Comparison of ENCODE assay signal across 1 fruit fly cellular context in the genomic region with DNA sequence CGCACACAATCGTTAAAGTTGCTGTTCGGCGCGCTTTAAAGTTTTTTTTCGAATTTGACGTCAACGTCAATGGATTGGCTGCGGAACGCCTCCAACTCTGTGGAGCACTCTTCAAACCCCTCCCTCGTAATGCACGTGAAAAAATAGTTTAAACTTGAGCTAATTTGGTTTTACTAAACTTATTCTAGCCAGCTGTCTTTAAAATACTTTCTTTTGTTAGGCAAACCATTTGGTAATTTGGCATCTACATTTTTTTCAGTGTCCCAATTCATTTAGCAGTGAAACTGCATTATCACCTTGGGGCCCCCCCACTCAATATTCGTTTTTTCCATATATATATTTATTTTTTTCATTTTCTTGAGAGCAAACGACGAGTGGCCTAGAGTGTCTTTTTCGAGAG.
TF ChIP-seq lines count a peak whose summit lies in the region.

No protein-coding gene starts in this region.

TF ChIP-seq in whole organism, embryonic, 481 proteins besides CTCF, POLR2A, EP300 and RAD21 (continued from another document and continues in another):
- TF ChIP-seq Tbp (GFP tag; optimal IDR thresholded peaks at IDR 0.05; lab: Kevin White, UChicago) (no peak), CG6765 (GFP tag; optimal IDR thresholded peaks at IDR 0.05; lab: Kevin White, UChicago) (no peak), CG7357 (GFP tag; IDR thresholded peaks at IDR 0.05; lab: Robert Waterston, UW) (peak; percentile 20; the same call in 1 of the 3 replicates), Aef1 (GFP tag; IDR thresholded peaks at IDR 0.05; lab: Robert Waterston, UW) (peak; percentile 72), h (optimal IDR thresholded peaks at IDR 0.05; lab: Kevin White, UChicago) (no peak), CG8478 (optimal IDR thresholded peaks at IDR 0.05; lab: Kevin White, UChicago) (no peak), gem (tag; optimal IDR thresholded peaks at IDR 0.05; lab: Kevin White, UChicago) (peak; percentile 77), ase (GFP tag; IDR thresholded peaks at IDR 0.05; lab: Robert Waterston, UW) (peak; percentile 71), salm (tag; optimal IDR thresholded peaks at IDR 0.05; lab: Kevin White, UChicago) (peak; percentile 8), CG14441 (GFP tag; IDR thresholded peaks at IDR 0.05; lab: Robert Waterston, UW) (peak; percentile 85), cato (GFP tag; optimal IDR thresholded peaks at IDR 0.05; lab: Kevin White, UChicago; ENCODE audit: borderline replicate concordance) (peak; percentile 11), scrt (GFP tag; optimal IDR thresholded peaks at IDR 0.05; lab: Kevin White, UChicago) (peak; percentile 31), E2f1 (GFP tag; IDR thresholded peaks at IDR 0.05; lab: Robert Waterston, UW) (peak; percentile 72), Sry-δ (GFP tag; optimal IDR thresholded peaks at IDR 0.05; lab: Kevin White, UChicago) (no peak), dati (GFP tag; IDR thresholded peaks at IDR 0.05; lab: Robert Waterston, UW) (peak; percentile 30; the same call in 1 of the 2 replicates), Doc3 (GFP tag; IDR thresholded peaks at IDR 0.05; lab: Robert Waterston, UW; ENCODE audit: partially characterized antibody) (no peak), CrebB (tag; optimal IDR thresholded peaks at IDR 0.05; lab: Kevin White, UChicago) (no peak), HLH4C (GFP tag; IDR thresholded peaks at IDR 0.05; lab: Robert Waterston, UW; ENCODE audit: partially characterized antibody) (no peak), mam (GFP tag; optimal IDR thresholded peaks at IDR 0.05; lab: Kevin White, UChicago) (peak; percentile 41), CG14860 (GFP tag; IDR thresholded peaks at IDR 0.05; lab: Robert Waterston, UW; ENCODE audit: partially characterized antibody) (no peak), CG2712 (tag; optimal IDR thresholded peaks at IDR 0.05; lab: Kevin White, UChicago) (peak; percentile 57), bowl (GFP tag; IDR thresholded peaks at IDR 0.05; lab: Robert Waterston, UW) (peak; percentile 64; the same call in 1 of the 2 replicates), wek (GFP tag; optimal IDR thresholded peaks at IDR 0.05; lab: Kevin White, UChicago) (no peak), eyg (GFP tag; optimal IDR thresholded peaks at IDR 0.05; lab: Kevin White, UChicago) (no peak), CG31441 (GFP tag; IDR thresholded peaks at IDR 0.05; lab: Robert Waterston, UW) (peak; percentile 73), CG3847 (GFP tag; IDR thresholded peaks at IDR 0.05; lab: Robert Waterston, UW) (peak; percentile 38), tgo (GFP tag; IDR thresholded peaks at IDR 0.05; lab: Robert Waterston, UW) (peak; percentile 74), sens-2 (GFP tag; IDR thresholded peaks at IDR 0.05; lab: Robert Waterston, UW) (0 out of 2 replicates have a peak, but pooled peaks have one; percentile 11), CG9817 (tag; optimal IDR thresholded peaks at IDR 0.05; lab: Kevin White, UChicago) (peak; percentile 31), aop (GFP tag; IDR thresholded peaks at IDR 0.05; lab: Robert Waterston, UW) (peak; percentile 52; the same call in 1 of the 2 replicates), pan (optimal IDR thresholded peaks at IDR 0.05; lab: Kevin White, UChicago) (no peak), pan (GFP tag; optimal IDR thresholded peaks at IDR 0.05 in 1 of 2, IDR thresholded peaks at IDR 0.05 in 1 of 2) (peak in 1 of 2 experiments; percentile 85), H2.0 (GFP tag; IDR thresholded peaks at IDR 0.05; lab: Robert Waterston, UW) (peak; percentile 72), sob (GFP tag; IDR thresholded peaks at IDR 0.05; lab: Robert Waterston, UW) (peak; percentile 68), CG5180 (GFP tag; optimal IDR thresholded peaks at IDR 0.05; lab: Kevin White, UChicago) (peak; percentile 44), ken (GFP tag; IDR thresholded peaks at IDR 0.05; lab: Robert Waterston, UW) (peak; percentile 81), CG10274 (GFP tag; optimal IDR thresholded peaks at IDR 0.05; lab: Kevin White, UChicago) (no peak), CG18262 (tag; optimal IDR thresholded peaks at IDR 0.05; lab: Kevin White, UChicago) (peak; percentile 67), ab (GFP tag; optimal IDR thresholded peaks at IDR 0.05; lab: Kevin White, UChicago) (peak; percentile 6), Asciz (GFP tag; optimal IDR thresholded peaks at IDR 0.05; lab: Kevin White, UChicago) (peak; percentile 54), CG12299 (tag; optimal IDR thresholded peaks at IDR 0.05; lab: Kevin White, UChicago) (no peak), sc (optimal IDR thresholded peaks at IDR 0.05; lab: Kevin White, UChicago) (no peak), sc (GFP tag; optimal IDR thresholded peaks at IDR 0.05; lab: Kevin White, UChicago) (peak; percentile 53), CG6683 (GFP tag; optimal IDR thresholded peaks at IDR 0.05; lab: Kevin White, UChicago) (peak; percentile 5), CG7839 (tag; optimal IDR thresholded peaks at IDR 0.05; lab: Kevin White, UChicago) (peak; percentile 62), Dip2 (GFP tag; IDR thresholded peaks at IDR 0.05; lab: Robert Waterston, UW) (no peak), Mad (GFP tag; optimal IDR thresholded peaks at IDR 0.05; lab: Kevin White, UChicago) (peak; percentile 9), CG18619 (GFP tag; optimal IDR thresholded peaks at IDR 0.05; lab: Kevin White, UChicago) (peak; percentile 22), pzg (GFP tag; optimal IDR thresholded peaks at IDR 0.05; lab: Kevin White, UChicago) (no peak), ERR (GFP tag; optimal IDR thresholded peaks at IDR 0.05; lab: Kevin White, UChicago) (peak; percentile 19), Blimp-1 (GFP tag; optimal IDR thresholded peaks at IDR 0.05; lab: Kevin White, UChicago) (peak; percentile 64), CG11456 (GFP tag; IDR thresholded peaks at IDR 0.05; lab: Robert Waterston, UW) (0 out of 3 replicates have a peak, but pooled peaks have one; percentile 52), CG4617 (GFP tag; optimal IDR thresholded peaks at IDR 0.05; lab: Kevin White, UChicago; ENCODE audit: borderline replicate concordance) (peak; percentile 8), az2 (GFP tag; optimal IDR thresholded peaks at IDR 0.05; lab: Kevin White, UChicago) (peak; percentile 68), cas (GFP tag; IDR thresholded peaks at IDR 0.05; lab: Robert Waterston, UW) (no peak), gcm2 (GFP tag; optimal IDR thresholded peaks at IDR 0.05; lab: Kevin White, UChicago) (peak; percentile 15), Hr78 (GFP tag; optimal IDR thresholded peaks at IDR 0.05; lab: Kevin White, UChicago) (peak in 1 of 2 experiments; percentile 35), vfl (GFP tag; optimal IDR thresholded peaks at IDR 0.05; lab: Kevin White, UChicago) (no peak), CG30403 (GFP tag; optimal IDR thresholded peaks at IDR 0.05; lab: Kevin White, UChicago) (peak; percentile 64), ham (GFP tag; IDR thresholded peaks at IDR 0.05; lab: Robert Waterston, UW) (0 out of 2 replicates have a peak, but pooled peaks have one; percentile 13), CG2199 (GFP tag; IDR thresholded peaks at IDR 0.05; lab: Robert Waterston, UW) (peak; percentile 55; the same call in 2 of the 3 replicates), CG17186 (GFP tag; optimal IDR thresholded peaks at IDR 0.05; lab: Kevin White, UChicago) (no peak), CG13296 (GFP tag; optimal IDR thresholded peaks at IDR 0.05; lab: Kevin White, UChicago) (peak; percentile 6), phol (tag; optimal IDR thresholded peaks at IDR 0.05; lab: Kevin White, UChicago) (peak; percentile 63), CG16815 (GFP tag; optimal IDR thresholded peaks at IDR 0.05; lab: Kevin White, UChicago) (peak; percentile 10), MTF-1 (GFP tag; optimal IDR thresholded peaks at IDR 0.05; lab: Kevin White, UChicago; ENCODE audit: borderline replicate concordance) (peak; percentile 23), p53 (GFP tag; optimal IDR thresholded peaks at IDR 0.05; lab: Kevin White, UChicago) (no peak), chn (GFP tag; optimal IDR thresholded peaks at IDR 0.05; lab: Kevin White, UChicago) (peak; percentile 54), dysf (GFP tag; IDR thresholded peaks at IDR 0.05; lab: Robert Waterston, UW) (peak; percentile 70), lov (optimal IDR thresholded peaks at IDR 0.05; lab: Kevin White, UChicago) (no peak), lov (GFP tag; IDR thresholded peaks at IDR 0.05; lab: Robert Waterston, UW) (0 out of 3 replicates have a peak, but pooled peaks have one; percentile 7), inv (GFP tag; IDR thresholded peaks at IDR 0.05; lab: Robert Waterston, UW; ENCODE audit: partially characterized antibody) (no peak), Dek (tag; optimal IDR thresholded peaks at IDR 0.05; lab: Kevin White, UChicago) (peak; percentile 24), zen2 (GFP tag; IDR thresholded peaks at IDR 0.05; lab: Robert Waterston, UW; ENCODE audit: partially characterized antibody) (no peak), Pdp1 (GFP tag; optimal IDR thresholded peaks at IDR 0.05; lab: Kevin White, UChicago) (peak; percentile 25 to 51), lilli (GFP tag; optimal IDR thresholded peaks at IDR 0.05; lab: Kevin White, UChicago) (peak; percentile 49), CG11696 (GFP tag; IDR thresholded peaks at IDR 0.05; lab: Robert Waterston, UW) (0 out of 2 replicates have a peak, but pooled peaks have one; percentile 46), Rx (GFP tag; IDR thresholded peaks at IDR 0.05; lab: Robert Waterston, UW) (peak; percentile 81), Rfx (GFP tag; IDR thresholded peaks at IDR 0.05; lab: Robert Waterston, UW) (peak; percentile 70), CG6689 (GFP tag; IDR thresholded peaks at IDR 0.05; lab: Robert Waterston, UW) (peak; percentile 72), fd102C (GFP tag; optimal IDR thresholded peaks at IDR 0.05; lab: Kevin White, UChicago) (no peak), seq (GFP tag; IDR thresholded peaks at IDR 0.05; lab: Robert Waterston, UW) (peak; percentile 76), ci (GFP tag; IDR thresholded peaks at IDR 0.05; lab: Robert Waterston, UW) (peak; percentile 89), Sin3A (optimal IDR thresholded peaks at IDR 0.05; lab: Kevin White, UChicago) (no peak), CG7987 (GFP tag; optimal IDR thresholded peaks at IDR 0.05; lab: Kevin White, UChicago) (no peak), corto (GFP tag; optimal IDR thresholded peaks at IDR 0.05; lab: Kevin White, UChicago) (no peak), Med (GFP tag; lab: Kevin White, UChicago) (peak; percentile 83), Dip3 (GFP tag; optimal IDR thresholded peaks at IDR 0.05; lab: Kevin White, UChicago) (no peak), nau (GFP tag; optimal IDR thresholded peaks at IDR 0.05; lab: Kevin White, UChicago) (peak; percentile 7), ranshi (GFP tag; IDR thresholded peaks at IDR 0.05; lab: Robert Waterston, UW) (peak; percentile 78), kay (GFP tag; optimal IDR thresholded peaks at IDR 0.05; lab: Kevin White, UChicago) (peak; percentile 22), CG1233 (GFP tag; optimal IDR thresholded peaks at IDR 0.05; lab: Kevin White, UChicago) (no peak), CG8944 (GFP tag; optimal IDR thresholded peaks at IDR 0.05; lab: Kevin White, UChicago) (peak; percentile 14), Lpt (GFP tag; optimal IDR thresholded peaks at IDR 0.05; lab: Kevin White, UChicago) (no peak), CG7372 (GFP tag; IDR thresholded peaks at IDR 0.05; lab: Robert Waterston, UW) (0 out of 2 replicates have a peak, but pooled peaks have one; percentile 29), gfzf (GFP tag; optimal IDR thresholded peaks at IDR 0.05; lab: Kevin White, UChicago) (no peak), CG31224 (GFP tag; IDR thresholded peaks at IDR 0.05; lab: Robert Waterston, UW) (peak; percentile 33; the same call in 1 of the 2 replicates), fru (optimal IDR thresholded peaks at IDR 0.05; lab: Kevin White, UChicago) (no peak), dimm (GFP tag; IDR thresholded peaks at IDR 0.05; lab: Robert Waterston, UW) (peak; percentile 52; the same call in 1 of the 2 replicates), CG1602 (GFP tag; optimal IDR thresholded peaks at IDR 0.05; lab: Kevin White, UChicago) (peak; percentile 49), CG1792 (GFP tag; optimal IDR thresholded peaks at IDR 0.05; lab: Kevin White, UChicago) (peak; percentile 14), CG1024 (GFP tag; IDR thresholded peaks at IDR 0.05; lab: Robert Waterston, UW) (peak; percentile 69), CG9797 (GFP tag; optimal IDR thresholded peaks at IDR 0.05; lab: Kevin White, UChicago) (no peak), Xbp1 (GFP tag; optimal IDR thresholded peaks at IDR 0.05; lab: Kevin White, UChicago) (peak; percentile 69), CoRest (tag; optimal IDR thresholded peaks at IDR 0.05; lab: Kevin White, UChicago) (peak; percentile 65), crp (GFP tag; optimal IDR thresholded peaks at IDR 0.05; lab: Kevin White, UChicago) (no peak), bbx (GFP tag; IDR thresholded peaks at IDR 0.05; lab: Robert Waterston, UW; ENCODE audit: partially characterized antibody) (no peak), CG6254 (GFP tag; optimal IDR thresholded peaks at IDR 0.05; lab: Kevin White, UChicago) (peak; percentile 51), Oli (tag; optimal IDR thresholded peaks at IDR 0.05; lab: Kevin White, UChicago) (peak; percentile 67), Ets65A (GFP tag; lab: Kevin White, UChicago) (peak; percentile 60), dpn (GFP tag; optimal IDR thresholded peaks at IDR 0.05; lab: Kevin White, UChicago) (peak; percentile 24 to 74), CG3065 (GFP tag; optimal IDR thresholded peaks at IDR 0.05; lab: Kevin White, UChicago) (no peak), MBD-R2 (GFP tag; IDR thresholded peaks at IDR 0.05; lab: Robert Waterston, UW) (no peak; the same call in 1 of the 2 replicates), CG14965 (GFP tag; optimal IDR thresholded peaks at IDR 0.05; lab: Kevin White, UChicago; ENCODE audit: borderline replicate concordance) (no peak), Mrtf (GFP tag; IDR thresholded peaks at IDR 0.05; lab: Robert Waterston, UW) (peak; percentile 63; the same call in 2 of the 3 replicates), Hr3 (GFP tag; optimal IDR thresholded peaks at IDR 0.05; lab: Kevin White, UChicago) (peak; percentile 51), CG17912 (GFP tag; optimal IDR thresholded peaks at IDR 0.05; lab: Kevin White, UChicago) (no peak), repo (GFP tag; optimal IDR thresholded peaks at IDR 0.05; lab: Kevin White, UChicago) (peak; percentile 6), caup (GFP tag; optimal IDR thresholded peaks at IDR 0.05; lab: Kevin White, UChicago; ENCODE audit: severe bottlenecking) (peak; percentile 24), pnt (GFP tag; optimal IDR thresholded peaks at IDR 0.05; lab: Kevin White, UChicago) (peak; percentile 52), tll (GFP tag; optimal IDR thresholded peaks at IDR 0.05; lab: Kevin White, UChicago) (no peak), ems (GFP tag; optimal IDR thresholded peaks at IDR 0.05; lab: Kevin White, UChicago) (peak; percentile 38), Sox102F (GFP tag; optimal IDR thresholded peaks at IDR 0.05; lab: Kevin White, UChicago) (peak; percentile 84), cad (GFP tag; optimal IDR thresholded peaks at IDR 0.05; lab: Kevin White, UChicago) (no peak)
